Fruit fly (Drosophila melanogaster): ENCODE measurements around the gene iav.

iav gene

DNA sequence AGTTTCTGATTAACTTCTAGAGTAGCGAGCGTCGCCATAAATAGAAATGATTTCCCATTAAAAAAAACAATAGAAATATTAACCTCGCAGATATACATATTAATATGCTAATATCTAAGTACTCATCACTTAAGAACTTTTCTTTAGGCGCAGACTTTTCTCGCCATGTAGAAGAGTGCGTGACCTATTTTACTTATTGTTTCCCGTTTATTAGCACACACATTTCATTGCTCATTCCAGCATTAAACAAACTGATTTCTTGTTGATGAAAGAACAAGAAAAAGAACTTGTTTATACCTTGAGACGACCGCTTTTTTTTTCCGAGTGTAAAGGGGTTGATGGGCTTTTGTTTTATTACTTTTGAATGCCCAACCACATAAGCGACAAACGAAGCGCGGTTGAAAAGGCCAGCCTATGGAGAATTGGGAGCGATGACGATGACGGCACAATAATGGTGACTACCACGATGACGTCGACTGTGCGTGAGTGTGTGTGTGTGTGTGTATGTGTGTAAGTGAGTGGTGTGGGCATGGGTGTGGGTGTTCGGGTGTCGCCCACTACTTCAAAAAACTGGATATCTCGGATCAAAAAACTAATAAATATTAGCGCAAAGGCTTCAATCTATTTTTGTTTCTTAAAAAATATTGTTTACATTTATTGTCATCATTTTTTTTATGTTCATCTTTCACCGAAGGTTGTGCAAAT, 17.6 kb upstream of the iav start:
- no peak for TF ChIP-seq EcR (GFP tag; optimal IDR thresholded peaks at IDR 0.05)
- TF ChIP-seq pan (optimal IDR thresholded peaks at IDR 0.05): no peak
- no peak for TF ChIP-seq Dll (optimal IDR thresholded peaks at IDR 0.05)
- no peak for TF ChIP-seq usp (GFP tag; optimal IDR thresholded peaks at IDR 0.05)
- TF ChIP-seq psq (optimal IDR thresholded peaks at IDR 0.05): no peak
- no peak for TF ChIP-seq CG8478 (optimal IDR thresholded peaks at IDR 0.05)

- no peak for TF ChIP-seq Dll (optimal IDR thresholded peaks at IDR 0.05)
- TF ChIP-seq pan (optimal IDR thresholded peaks at IDR 0.05): no peak
- no peak for TF ChIP-seq EcR (GFP tag; optimal IDR thresholded peaks at IDR 0.05)
- TF ChIP-seq psq (optimal IDR thresholded peaks at IDR 0.05): no peak
- TF ChIP-seq usp (GFP tag; optimal IDR thresholded peaks at IDR 0.05): no peak
- no peak for TF ChIP-seq CG8478 (optimal IDR thresholded peaks at IDR 0.05)
Measured at dm6 chrX:6796972-6797371, 16.8 kb upstream of the iav start.

DNA sequence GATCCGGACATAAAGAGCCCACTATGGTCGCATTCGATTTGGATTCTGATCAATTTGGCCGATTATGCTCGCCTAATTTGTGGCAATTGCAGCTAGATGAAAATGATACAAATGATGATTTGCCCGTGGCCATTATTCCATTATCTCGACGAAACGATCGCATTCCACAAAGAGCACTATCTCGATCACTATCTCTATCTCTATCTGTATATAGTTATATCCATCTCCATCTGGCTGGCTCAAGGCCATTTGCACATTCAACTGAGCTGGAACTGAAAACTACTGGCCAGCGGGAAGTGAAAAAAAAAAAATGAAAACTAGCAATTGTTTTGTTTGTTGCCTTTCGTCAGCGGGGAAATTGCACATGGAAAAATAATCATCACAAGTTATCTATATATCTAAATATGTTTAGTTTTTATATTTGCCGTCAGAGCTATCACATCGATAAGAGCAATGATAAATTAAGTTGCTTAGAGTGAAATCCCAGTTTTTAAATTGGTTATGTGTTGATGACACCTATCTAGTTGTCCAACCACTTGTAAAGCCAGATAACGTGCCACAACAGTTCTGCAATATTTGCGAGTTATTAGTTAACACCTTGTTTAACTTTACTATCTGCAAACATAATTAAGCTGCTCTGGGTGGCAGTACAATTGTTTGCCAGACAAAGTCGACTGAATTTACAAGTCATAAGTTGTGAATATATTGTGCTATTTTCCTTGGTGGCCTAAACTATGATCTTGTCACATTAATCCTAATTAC, 14.3 kb upstream of the iav start:
- TF ChIP-seq EcR (GFP tag; optimal IDR thresholded peaks at IDR 0.05) (no peak), usp (GFP tag; optimal IDR thresholded peaks at IDR 0.05) (no peak), Dll (optimal IDR thresholded peaks at IDR 0.05) (no peak), CG8478 (optimal IDR thresholded peaks at IDR 0.05) (no peak), pan (optimal IDR thresholded peaks at IDR 0.05) (no peak), psq (optimal IDR thresholded peaks at IDR 0.05) (no peak)

DNA sequence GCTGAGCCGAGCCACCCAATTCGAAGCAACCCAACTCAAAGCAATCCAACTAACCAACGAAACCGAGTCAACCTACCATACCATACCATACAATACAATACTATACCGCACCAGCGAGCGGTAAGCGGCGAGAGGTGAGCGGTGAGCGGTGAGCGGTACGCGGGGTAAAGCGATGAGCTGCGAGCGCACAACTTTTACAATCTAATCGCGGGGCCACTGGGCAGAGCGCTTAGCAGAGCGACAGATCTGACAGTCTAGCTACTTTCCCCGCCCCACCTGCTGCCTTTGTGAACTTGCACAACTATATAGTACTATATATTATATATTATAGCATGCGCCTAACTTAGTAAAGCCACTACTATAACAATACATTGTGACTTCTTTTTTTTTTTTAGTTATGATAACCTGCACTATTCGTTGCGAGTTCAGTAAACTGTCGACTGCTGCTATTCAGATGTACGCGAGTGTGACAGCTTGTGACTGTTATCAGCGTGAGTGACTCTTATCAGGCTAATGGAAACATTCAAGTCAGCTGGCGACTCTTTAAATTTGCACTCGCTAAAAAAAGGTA, 13.0 kb upstream of the iav start:
- TF ChIP-seq Dll (optimal IDR thresholded peaks at IDR 0.05) (no peak), pan (optimal IDR thresholded peaks at IDR 0.05) (no peak), usp (GFP tag; optimal IDR thresholded peaks at IDR 0.05) (no peak), CG8478 (optimal IDR thresholded peaks at IDR 0.05) (no peak), EcR (GFP tag; optimal IDR thresholded peaks at IDR 0.05) (no peak), psq (optimal IDR thresholded peaks at IDR 0.05) (no peak)

DNA sequence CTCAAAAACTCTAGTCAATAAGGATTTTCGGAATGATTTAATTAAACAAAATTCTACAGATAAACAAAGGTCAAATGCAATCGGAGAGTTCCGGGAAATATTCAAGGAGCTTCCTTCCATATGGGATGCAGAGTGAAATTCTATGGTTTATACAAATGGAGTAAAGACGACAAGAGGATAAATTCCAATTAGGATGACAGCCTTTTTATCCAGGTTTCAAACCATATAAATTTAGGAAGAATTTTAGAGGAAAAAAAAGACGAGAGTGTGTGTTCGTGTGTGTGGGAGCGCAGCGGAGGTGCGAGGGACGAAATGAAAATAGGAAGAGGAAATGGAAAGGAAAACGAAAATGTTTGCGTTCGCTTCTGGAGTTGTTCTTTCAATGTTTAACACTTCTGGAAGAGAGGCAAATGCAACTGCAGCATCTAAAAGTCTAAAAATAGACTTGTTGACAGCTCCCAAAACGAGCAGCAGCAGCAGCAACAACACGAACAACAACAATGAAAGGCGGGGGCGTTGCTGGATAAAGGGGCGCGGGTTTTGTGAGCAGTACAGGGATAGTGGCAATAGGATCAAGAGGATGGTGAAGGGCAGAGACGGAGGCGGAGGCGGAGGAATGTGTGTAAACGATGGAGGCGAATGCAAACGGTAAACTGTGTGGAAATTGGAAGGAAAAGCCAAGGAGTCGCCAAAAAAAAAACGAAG, 11.2 kb upstream of the iav start:
- no peak for TF ChIP-seq psq (optimal IDR thresholded peaks at IDR 0.05)
- TF ChIP-seq pan (optimal IDR thresholded peaks at IDR 0.05): no peak
- no peak for TF ChIP-seq usp (GFP tag; optimal IDR thresholded peaks at IDR 0.05)
- no peak for TF ChIP-seq EcR (GFP tag; optimal IDR thresholded peaks at IDR 0.05)
- no peak for TF ChIP-seq Dll (optimal IDR thresholded peaks at IDR 0.05)
- TF ChIP-seq CG8478 (optimal IDR thresholded peaks at IDR 0.05): no peak

- TF ChIP-seq Dll (optimal IDR thresholded peaks at IDR 0.05) (no peak), psq (optimal IDR thresholded peaks at IDR 0.05) (no peak), pan (optimal IDR thresholded peaks at IDR 0.05) (no peak), usp (GFP tag; optimal IDR thresholded peaks at IDR 0.05) (no peak), EcR (GFP tag; optimal IDR thresholded peaks at IDR 0.05) (no peak), CG8478 (optimal IDR thresholded peaks at IDR 0.05) (no peak)
Measured at dm6 chrX:6803312-6803794, 10.4 kb upstream of the iav start, which contains the start of the genes C3G and pod1. C3G (minus strand) TSS chrX:6803593. pod1 (plus strand) TSS chrX:6803684.

- TF ChIP-seq usp (GFP tag; optimal IDR thresholded peaks at IDR 0.05) (no peak), EcR (GFP tag; optimal IDR thresholded peaks at IDR 0.05) (no peak), psq (optimal IDR thresholded peaks at IDR 0.05) (no peak), pan (optimal IDR thresholded peaks at IDR 0.05) (no peak), CG8478 (optimal IDR thresholded peaks at IDR 0.05) (no peak), Dll (optimal IDR thresholded peaks at IDR 0.05) (no peak)
Measured at dm6 chrX:6803880-6804484, 9.8 kb upstream of the iav start.

- TF ChIP-seq EcR (GFP tag; optimal IDR thresholded peaks at IDR 0.05) (no peak), Dll (optimal IDR thresholded peaks at IDR 0.05) (peak; percentile 81), pan (optimal IDR thresholded peaks at IDR 0.05) (no peak), usp (GFP tag; optimal IDR thresholded peaks at IDR 0.05) (no peak), CG8478 (optimal IDR thresholded peaks at IDR 0.05) (no peak), psq (optimal IDR thresholded peaks at IDR 0.05) (no peak)
Measured at dm6 chrX:6804485-6805295, 9.1 kb upstream of the iav start.

dm6 chrX:6805404-6805803, 8.4 kb upstream of the iav start:
- no peak for TF ChIP-seq usp (GFP tag; optimal IDR thresholded peaks at IDR 0.05)
- TF ChIP-seq Dll (optimal IDR thresholded peaks at IDR 0.05): no peak
- no peak for TF ChIP-seq psq (optimal IDR thresholded peaks at IDR 0.05)
- no peak for TF ChIP-seq EcR (GFP tag; optimal IDR thresholded peaks at IDR 0.05)
- TF ChIP-seq pan (optimal IDR thresholded peaks at IDR 0.05): no peak
- TF ChIP-seq CG8478 (optimal IDR thresholded peaks at IDR 0.05): no peak

DNA sequence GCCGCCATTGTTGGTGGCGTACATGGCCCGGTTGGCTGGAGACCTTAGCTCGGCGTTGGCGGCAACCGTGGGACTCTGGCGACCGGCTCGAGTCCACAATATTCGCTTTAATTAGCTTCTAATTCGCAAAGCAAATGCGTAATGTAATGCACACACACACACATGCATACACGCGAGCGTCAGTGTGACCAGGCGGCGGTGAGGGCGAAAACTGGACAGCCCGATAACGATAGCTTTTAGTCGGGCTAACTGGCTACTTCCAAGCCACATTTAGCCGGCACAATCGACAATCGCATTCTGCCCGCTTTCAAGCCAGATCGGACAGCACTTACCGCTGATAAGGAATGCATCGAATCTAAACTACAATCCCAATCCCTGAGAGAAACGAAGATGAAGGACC, 6.9 kb downstream of the iav start, which contains the start of the genes Nf-YC and xit:
TSS of gene Nf-YC (minus strand) at position 217 of the 400 bp plus-strand sequence.
TSS of gene xit (plus strand) at position 314 of the 400 bp plus-strand sequence.
- no peak for TF ChIP-seq psq (optimal IDR thresholded peaks at IDR 0.05)
- TF ChIP-seq pan (optimal IDR thresholded peaks at IDR 0.05): no peak
- no peak for TF ChIP-seq CG8478 (optimal IDR thresholded peaks at IDR 0.05)
- TF ChIP-seq Dll (optimal IDR thresholded peaks at IDR 0.05): no peak
- no peak for TF ChIP-seq EcR (GFP tag; optimal IDR thresholded peaks at IDR 0.05)
- no peak for TF ChIP-seq usp (GFP tag; optimal IDR thresholded peaks at IDR 0.05)

All from whole organism.